Worm (Caenorhabditis elegans): ENCODE data around the gene bed-1.

DNA sequence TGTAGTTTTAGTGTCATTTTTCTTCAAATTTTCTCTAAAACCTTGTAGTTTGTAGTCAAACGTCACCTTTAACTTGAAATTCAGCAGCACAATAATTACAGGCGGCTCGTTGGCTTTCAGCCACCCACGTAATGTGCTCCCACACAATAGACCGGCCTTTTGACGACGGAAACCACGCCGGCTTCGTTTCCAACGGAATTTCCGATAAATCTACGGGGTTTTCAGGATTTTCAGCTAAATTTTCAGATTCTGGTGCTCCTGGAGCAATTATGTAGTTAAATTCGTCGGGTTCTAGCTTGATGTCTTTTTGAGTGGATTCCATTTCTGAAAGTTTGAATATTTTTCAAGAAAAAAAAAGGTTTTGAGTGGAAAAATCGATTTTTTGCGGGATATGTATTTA lies at the start of gene bed-1:
- TF ChIP-seq ama-1 (optimal IDR thresholded peaks at IDR 0.05) (no peak), nhr-11 (tag; optimal IDR thresholded peaks at IDR 0.05) (no peak)

Measured in whole organism, L1 larva.